Worm (Caenorhabditis elegans) whole organism, mixed stage, embryonic: ENCODE data around the gene plc-4.

Experiments used
- M03D4.4 ChIP-seq: sonication (generic microtip); optimal IDR thresholded peaks from 2 replicates; lab custom pipeline; 2017; ENCODE audit warnings: mild to moderate bottlenecking, missing genetic modification characterization, missing compliant biosample characterization
- bed-3 ChIP-seq: fragments of 200-800 bp; sonication (Bioruptor generic); optimal IDR thresholded peaks from 3 replicates; lab custom pipeline; 2018; ENCODE audit warnings: mild to moderate bottlenecking, missing genetic modification characterization, moderate library complexity, missing compliant biosample characterization
- blmp-1 ChIP-seq: fragments of 150-350 bp; optimal IDR thresholded peaks from 2 replicates; lab custom pipeline; 2014; ENCODE audit warnings: missing biosample characterization, missing genetic modification characterization
- ceh-39 ChIP-seq: fragments of 150-350 bp; optimal IDR thresholded peaks from 2 replicates; lab custom pipeline; 2014; ENCODE audit warnings: missing biosample characterization, missing genetic modification characterization
- ceh-43 ChIP-seq: fragments of 200-800 bp; sonication (Bioruptor generic); optimal IDR thresholded peaks from 2 replicates; lab custom pipeline; 2018; ENCODE audit warnings: mild to moderate bottlenecking, missing genetic modification characterization, moderate library complexity, missing compliant biosample characterization
- ceh-83 ChIP-seq: fragments of 200-800 bp; sonication (Bioruptor generic); optimal IDR thresholded peaks from 2 replicates; lab custom pipeline; 2018; ENCODE audit warnings: mild to moderate bottlenecking, missing genetic modification characterization, missing compliant biosample characterization
- ces-1 ChIP-seq: fragments of 150-350 bp; optimal IDR thresholded peaks from 2 replicates; lab custom pipeline; 2014; ENCODE audit warnings: missing biosample characterization, missing genetic modification reagents, missing genetic modification characterization
- cnd-1 ChIP-seq: fragments of 200-800 bp; sonication (Bioruptor generic); optimal IDR thresholded peaks from 2 replicates; lab custom pipeline; 2018; ENCODE audit warnings: mild to moderate bottlenecking, missing genetic modification characterization, missing compliant biosample characterization
- drap-1 ChIP-seq: fragments of 200-800 bp; sonication (Bioruptor generic); optimal IDR thresholded peaks from 3 replicates; lab custom pipeline; 2018; ENCODE audit warnings: mild to moderate bottlenecking, missing genetic modification characterization, missing compliant biosample characterization
- elt-1 ChIP-seq: sonication (generic microtip); optimal IDR thresholded peaks from 2 replicates; lab custom pipeline; 2017; ENCODE audit warnings: missing genetic modification characterization, mild to moderate bottlenecking, missing compliant biosample characterization, antibody characterized with exemption, moderate library complexity, borderline replicate concordance; ENCODE audit not compliant: insufficient read depth
- elt-3 ChIP-seq: fragments of 150-350 bp; optimal IDR thresholded peaks from 2 replicates; lab custom pipeline; 2014; ENCODE audit warnings: missing biosample characterization, missing genetic modification characterization
- flh-1 ChIP-seq: fragments of 200-800 bp; sonication (Bioruptor generic); optimal IDR thresholded peaks from 2 replicates; lab custom pipeline; 2018; ENCODE audit warnings: mild to moderate bottlenecking, missing genetic modification characterization, moderate library complexity, missing compliant biosample characterization
- ham-2 ChIP-seq: fragments of 200-800 bp; sonication (Bioruptor generic); optimal IDR thresholded peaks from 2 replicates; lab custom pipeline; 2018; ENCODE audit warnings: mild to moderate bottlenecking, missing genetic modification characterization, missing compliant biosample characterization
- hlh-1 ChIP-seq: fragments of 150-350 bp; optimal IDR thresholded peaks from 2 replicates; lab custom pipeline; 2014; ENCODE audit warnings: missing biosample characterization, missing genetic modification reagents, missing genetic modification characterization
- lin-13 ChIP-seq: fragments of 150-350 bp; optimal IDR thresholded peaks from 2 replicates; lab custom pipeline; 2014; ENCODE audit warnings: missing biosample characterization, missing genetic modification characterization
- lin-32 ChIP-seq: fragments of 200-800 bp; sonication (Bioruptor generic); optimal IDR thresholded peaks from 2 replicates; lab custom pipeline; 2018; ENCODE audit warnings: mild to moderate bottlenecking, missing genetic modification characterization, missing compliant biosample characterization
- lsy-2 ChIP-seq: fragments of 150-350 bp; optimal IDR thresholded peaks from 2 replicates; lab custom pipeline; 2014; ENCODE audit warnings: missing biosample characterization, missing genetic modification characterization
- mab-5 ChIP-seq: fragments of 150-350 bp; optimal IDR thresholded peaks from 2 replicates; lab custom pipeline; 2014; ENCODE audit warnings: missing biosample characterization, missing genetic modification characterization
- mep-1 ChIP-seq: fragments of 150-350 bp; optimal IDR thresholded peaks from 2 replicates; lab custom pipeline; 2017; ENCODE audit warnings: missing biosample characterization, missing genetic modification reagents, missing genetic modification characterization, inconsistent platforms
- mls-2 ChIP-seq: sonication (generic microtip); optimal IDR thresholded peaks from 2 replicates; lab custom pipeline; 2016; ENCODE audit warnings: mild to moderate bottlenecking, missing genetic modification characterization, moderate library complexity, missing compliant biosample characterization
- nhr-12 ChIP-seq: fragments of 150-350 bp; optimal IDR thresholded peaks from 2 replicates; lab custom pipeline; 2014; ENCODE audit warnings: missing biosample characterization, missing genetic modification characterization
- nhr-2 ChIP-seq: fragments of 150-350 bp; optimal IDR thresholded peaks from 2 replicates; lab custom pipeline; 2014; ENCODE audit warnings: missing biosample characterization, missing genetic modification characterization
- nhr-237 ChIP-seq: fragments of 150-350 bp; optimal IDR thresholded peaks from 2 replicates; lab custom pipeline; 2014; ENCODE audit warnings: missing biosample characterization, missing genetic modification characterization
- nhr-28 ChIP-seq: fragments of 150-350 bp; optimal IDR thresholded peaks from 2 replicates; lab custom pipeline; 2014; ENCODE audit warnings: missing biosample characterization, missing genetic modification characterization
- nhr-76 ChIP-seq: sonication (generic microtip); optimal IDR thresholded peaks from 2 replicates; lab custom pipeline; 2017; ENCODE audit warnings: missing biosample characterization, missing genetic modification characterization
- pha-4 ChIP-seq: fragments of 150-350 bp; optimal IDR thresholded peaks from 2 replicates; lab custom pipeline; 2018; ENCODE audit warnings: missing biosample characterization, missing genetic modification reagents, missing genetic modification characterization
- sem-2 ChIP-seq: fragments of 200-800 bp; sonication (Bioruptor generic); optimal IDR thresholded peaks from 2 replicates; lab custom pipeline; 2018; ENCODE audit warnings: mild to moderate bottlenecking, missing genetic modification characterization, missing compliant biosample characterization
- snpc-4 ChIP-seq: fragments of 150-350 bp; optimal IDR thresholded peaks from 2 replicates; lab custom pipeline; 2014; ENCODE audit warnings: missing biosample characterization, missing genetic modification characterization
- sptf-1 ChIP-seq: sonication (generic microtip); optimal IDR thresholded peaks from 2 replicates; lab custom pipeline; 2017; ENCODE audit warnings: mild to moderate bottlenecking, missing genetic modification characterization, moderate library complexity, missing compliant biosample characterization
- tbx-8 ChIP-seq: fragments of 200-800 bp; sonication (Bioruptor generic); optimal IDR thresholded peaks from 2 replicates; lab custom pipeline; 2018; ENCODE audit warnings: mild to moderate bottlenecking, missing genetic modification characterization, moderate library complexity, missing compliant biosample characterization
- unc-120 ChIP-seq: sonication (generic microtip); optimal IDR thresholded peaks from 2 replicates; lab custom pipeline; 2017; ENCODE audit warnings: missing genetic modification characterization, missing compliant biosample characterization; ENCODE audit not compliant: poor library complexity, severe bottlenecking
- unc-39 ChIP-seq: fragments of 150-350 bp; optimal IDR thresholded peaks from 2 replicates; lab custom pipeline; 2014; ENCODE audit warnings: missing biosample characterization, missing genetic modification characterization
- unc-62 ChIP-seq: fragments of 150-350 bp; optimal IDR thresholded peaks from 2 replicates; lab custom pipeline; 2014; ENCODE audit warnings: missing biosample characterization, missing genetic modification reagents, missing genetic modification characterization
- zip-8 ChIP-seq: fragments of 150-350 bp; optimal IDR thresholded peaks from 2 replicates; lab custom pipeline; 2014; ENCODE audit warnings: missing biosample characterization, missing genetic modification characterization
- ztf-11 ChIP-seq: fragments of 150-350 bp; optimal IDR thresholded peaks from 2 replicates; lab custom pipeline; 2014; ENCODE audit warnings: missing biosample characterization, missing genetic modification characterization

plc-4 gene

DNA sequence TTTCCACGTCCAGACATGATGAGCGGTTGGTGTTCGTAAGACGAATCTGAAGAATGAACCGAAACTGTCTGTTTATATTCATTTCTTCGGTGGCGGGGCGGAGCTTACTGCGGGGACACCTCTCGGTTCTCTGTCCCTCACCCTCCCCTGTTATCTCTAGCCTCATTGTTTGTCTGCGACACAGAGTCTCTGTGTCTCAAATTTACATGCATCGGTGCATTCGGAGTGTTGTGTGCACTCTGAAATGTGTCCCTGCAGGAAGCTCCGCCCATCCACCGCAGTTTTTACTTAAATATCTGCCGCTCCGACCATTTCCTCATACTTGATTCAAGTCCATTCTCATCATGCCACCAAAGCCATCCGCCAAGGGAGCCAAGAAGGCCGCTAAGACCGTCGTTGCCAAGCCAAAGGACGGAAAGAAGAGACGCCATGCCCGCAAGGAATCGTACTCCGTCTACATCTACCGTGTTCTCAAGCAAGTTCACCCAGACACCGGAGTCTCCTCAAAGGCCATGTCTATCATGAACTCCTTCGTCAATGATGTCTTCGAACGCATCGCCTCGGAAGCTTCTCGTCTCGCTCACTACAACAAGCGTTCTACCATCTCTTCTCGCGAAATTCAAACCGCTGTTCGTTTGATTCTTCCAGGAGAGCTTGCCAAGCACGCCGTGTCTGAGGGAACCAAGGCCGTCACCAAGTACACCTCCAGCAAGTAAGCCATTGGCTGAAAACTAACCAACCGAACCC is 26.1 kb downstream of the plc-4 start, which contains the start of the genes his-61 and his-62:
Gene his-61 (minus strand): TSS at position 17 of the 747 bp plus-strand sequence.
Gene his-62 (plus strand): TSS at position 345 of the 747 bp plus-strand sequence.
- no peak for TF ChIP-seq lin-32 (GFP tag; lab: Kevin White, UChicago)
- no peak for TF ChIP-seq unc-120 (tag; lab: Kevin White, UChicago)
- no peak for TF ChIP-seq flh-1 (GFP tag; lab: Kevin White, UChicago)
- peak; percentile 76 for TF ChIP-seq ceh-39
- TF ChIP-seq blmp-1 (tag; lab: Kevin White, UChicago) = no peak
- TF ChIP-seq mls-2 = peak; percentile 86
- peak; percentile 56 for TF ChIP-seq ces-1
- TF ChIP-seq ceh-43 (GFP tag; lab: Kevin White, UChicago) = no peak
- no peak for TF ChIP-seq snpc-4 (tag; lab: Kevin White, UChicago)
- peak; percentile 14 for TF ChIP-seq hlh-1 (tag; lab: Kevin White, UChicago)
- no peak for TF ChIP-seq unc-62 (GFP tag; lab: Kevin White, UChicago)
- peak; percentile 93 for TF ChIP-seq lin-13 (tag; lab: Kevin White, UChicago)
- peak; percentile 41 for TF ChIP-seq nhr-2 (tag; lab: Kevin White, UChicago)
- peak; percentile 56 for TF ChIP-seq nhr-12 (tag; lab: Kevin White, UChicago)
- TF ChIP-seq unc-39 (tag; lab: Kevin White, UChicago) = peak; percentile 99
- no peak for TF ChIP-seq tbx-8 (GFP tag; lab: Kevin White, UChicago)
- peak; percentile 53 for TF ChIP-seq drap-1
- no peak for TF ChIP-seq mab-5
- TF ChIP-seq elt-3 (tag; lab: Kevin White, UChicago) = no peak
- TF ChIP-seq sptf-1 (tag; lab: Kevin White, UChicago) = peak; percentile 75
- TF ChIP-seq lsy-2 (tag; lab: Kevin White, UChicago) = peak; percentile 69
- TF ChIP-seq ham-2 (GFP tag; lab: Kevin White, UChicago) = peak; percentile 4
- TF ChIP-seq mep-1 (tag; lab: Kevin White, UChicago) = peak; percentile 55
- peak; percentile 88 for TF ChIP-seq pha-4
- no peak for TF ChIP-seq bed-3 (GFP tag; lab: Kevin White, UChicago)
- no peak for TF ChIP-seq nhr-28 (tag; lab: Kevin White, UChicago)
- no peak for TF ChIP-seq elt-1 (tag; lab: Kevin White, UChicago)
- TF ChIP-seq nhr-237 (tag; lab: Kevin White, UChicago) = no peak
- peak; percentile 86 for TF ChIP-seq M03D4.4
- TF ChIP-seq cnd-1 (tag; lab: Kevin White, UChicago) = peak; percentile 88
- TF ChIP-seq zip-8 (tag; lab: Kevin White, UChicago) = no peak
- peak; percentile 50 for TF ChIP-seq sem-2 (GFP tag; lab: Kevin White, UChicago)
- peak; percentile 86 for TF ChIP-seq ztf-11 (tag; lab: Kevin White, UChicago)
- no peak for TF ChIP-seq ceh-83 (GFP tag; lab: Kevin White, UChicago)
- no peak for TF ChIP-seq nhr-76

DNA sequence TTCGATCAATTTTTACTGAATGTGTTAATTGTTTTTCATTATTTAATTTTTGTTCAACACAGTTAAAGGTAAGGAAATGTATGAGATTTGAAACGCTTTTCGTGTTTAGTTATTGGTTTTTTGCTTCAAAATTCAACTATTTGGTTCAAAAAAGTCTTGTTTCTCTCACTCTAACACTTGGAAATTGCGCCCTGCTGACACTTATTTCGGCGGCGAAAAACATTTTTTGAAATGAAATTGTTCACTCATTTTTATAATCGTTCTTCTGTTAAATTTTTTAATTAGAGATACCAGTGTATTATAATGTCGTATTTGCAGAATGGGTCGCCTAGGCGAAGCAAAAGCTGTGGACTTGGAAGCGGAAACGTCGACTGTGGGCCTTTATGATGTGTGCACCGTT is 34.3 kb downstream of the plc-4 start, which contains the start of gene rod-1:
Gene rod-1 (plus strand): TSS at position 319 of the 400 bp plus-strand sequence.
- no peak for TF ChIP-seq zip-8 (tag; lab: Kevin White, UChicago)
- TF ChIP-seq mep-1 (tag; lab: Kevin White, UChicago) = no peak
- TF ChIP-seq mab-5 = no peak
- TF ChIP-seq lin-13 (tag; lab: Kevin White, UChicago) = no peak
- no peak for TF ChIP-seq snpc-4 (tag; lab: Kevin White, UChicago)
- no peak for TF ChIP-seq drap-1
- no peak for TF ChIP-seq elt-1 (tag; lab: Kevin White, UChicago)
- TF ChIP-seq nhr-28 (tag; lab: Kevin White, UChicago) = no peak
- no peak for TF ChIP-seq ces-1
- TF ChIP-seq nhr-237 (tag; lab: Kevin White, UChicago) = no peak
- no peak for TF ChIP-seq ceh-43 (GFP tag; lab: Kevin White, UChicago)
- no peak for TF ChIP-seq cnd-1 (tag; lab: Kevin White, UChicago)
- no peak for TF ChIP-seq nhr-12 (tag; lab: Kevin White, UChicago)
- no peak for TF ChIP-seq mls-2
- no peak for TF ChIP-seq elt-3 (tag; lab: Kevin White, UChicago)

DNA sequence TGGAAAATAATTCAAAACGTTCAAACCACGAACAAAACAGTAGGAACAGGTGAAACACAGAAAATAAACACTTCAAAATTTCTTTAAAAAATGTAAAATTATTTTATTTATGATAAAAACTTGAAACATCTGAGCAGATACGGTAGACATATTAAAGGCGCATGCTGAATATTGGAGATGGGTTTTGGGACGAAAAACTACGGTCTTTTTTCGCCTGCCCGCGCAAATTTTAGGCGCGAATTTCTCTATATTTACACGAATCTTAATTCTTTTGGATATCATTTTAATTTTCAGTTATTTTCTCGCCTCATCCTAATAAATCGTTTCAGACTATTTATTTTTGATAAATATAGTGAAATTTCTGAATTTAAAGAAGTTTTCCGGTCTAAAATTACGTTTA is 34.8 kb downstream of the plc-4 start:
- TF ChIP-seq ceh-43 (GFP tag; lab: Kevin White, UChicago) (no peak), blmp-1 (tag; lab: Kevin White, UChicago) (no peak), drap-1 (no peak), flh-1 (GFP tag; lab: Kevin White, UChicago) (no peak), nhr-2 (tag; lab: Kevin White, UChicago) (no peak), snpc-4 (tag; lab: Kevin White, UChicago) (no peak), sptf-1 (tag; lab: Kevin White, UChicago) (no peak), unc-120 (tag; lab: Kevin White, UChicago) (no peak), pha-4 (no peak), mls-2 (no peak), lin-13 (tag; lab: Kevin White, UChicago) (no peak), mep-1 (tag; lab: Kevin White, UChicago) (no peak), hlh-1 (tag; lab: Kevin White, UChicago) (no peak), ceh-39 (no peak), lin-32 (GFP tag; lab: Kevin White, UChicago) (no peak), nhr-12 (tag; lab: Kevin White, UChicago) (no peak)
